Fruit fly (Drosophila melanogaster): ENCODE measurements around the gene CG7173.

CG7173 gene

DNA sequence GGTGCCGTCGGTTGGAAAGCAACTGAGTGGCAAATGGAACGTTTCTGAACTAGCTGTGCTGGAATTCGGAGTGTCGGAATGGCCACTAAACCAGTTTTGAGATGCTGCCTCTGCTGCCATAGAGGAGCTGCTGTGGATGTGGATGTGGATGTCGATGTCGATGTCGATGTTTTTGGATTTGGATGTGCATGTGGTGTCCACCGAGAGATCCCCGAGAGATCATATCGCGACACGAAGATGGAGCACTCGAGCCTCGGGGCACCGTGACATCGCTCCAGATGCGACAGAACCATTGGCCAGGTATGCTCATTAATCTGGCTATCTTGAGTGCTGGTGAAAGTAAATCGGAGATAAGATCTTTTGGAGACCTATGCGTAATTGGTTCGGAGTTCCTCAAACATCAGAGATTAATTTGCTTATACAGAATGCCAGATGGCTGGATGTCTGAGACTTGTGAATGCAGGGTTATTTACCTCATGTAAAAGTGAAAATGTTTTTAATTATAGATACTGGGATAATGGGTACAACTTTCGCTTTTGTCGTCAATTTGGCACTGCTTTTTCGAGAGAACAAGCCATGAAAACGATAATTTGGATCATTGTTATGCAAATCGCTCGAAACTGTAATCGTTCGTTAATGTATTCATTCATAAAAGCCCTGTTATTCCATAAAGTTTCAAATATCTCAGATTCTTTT, at the start of gene CG7173:
Gene CG7173 (minus strand): TSS at position 51 of the 696 bp plus-strand sequence.
- TF ChIP-seq CG5204 (GFP tag; optimal IDR thresholded peaks at IDR 0.05): no peak

DNA sequence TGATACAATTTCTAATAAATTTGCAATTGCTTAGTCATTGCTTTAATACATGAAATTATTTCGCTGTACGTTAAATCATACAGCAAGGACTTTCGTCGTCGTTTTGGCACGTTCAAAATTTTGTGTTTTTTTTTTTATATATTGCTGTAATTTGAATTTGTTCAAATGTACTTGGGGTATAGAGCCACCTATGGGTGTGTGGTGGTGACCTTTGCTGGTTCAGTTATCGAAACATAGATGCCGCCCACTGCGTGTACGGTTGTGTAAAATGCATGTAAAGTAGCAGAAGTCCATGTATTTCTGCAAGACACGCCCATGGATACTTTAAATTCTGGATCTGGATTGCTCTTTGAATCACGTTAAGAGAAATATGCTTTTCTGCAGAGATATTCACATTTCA, 46.2 kb upstream of the CG7173 start:
- peak; percentile 35 for TF ChIP-seq kay (GFP tag; ENCODE audit: borderline replicate concordance)
- TF ChIP-seq CG14711 (tag; optimal IDR thresholded peaks at IDR 0.05): no peak
- TF ChIP-seq Hr96 (GFP tag; optimal IDR thresholded peaks at IDR 0.05): peak; percentile 41
- no peak for TF ChIP-seq CG7101 (tag; optimal IDR thresholded peaks at IDR 0.05)
- no peak for TF ChIP-seq CG11617 (GFP tag; optimal IDR thresholded peaks at IDR 0.05)
- no peak for TF ChIP-seq cnc (optimal IDR thresholded peaks at IDR 0.05)
- no peak for TF ChIP-seq pad (GFP tag; optimal IDR thresholded peaks at IDR 0.05)
- peak; percentile 31 for TF ChIP-seq CG1620 (GFP tag; optimal IDR thresholded peaks at IDR 0.05)
- no peak for TF ChIP-seq CG12768 (GFP tag; optimal IDR thresholded peaks at IDR 0.05)

DNA sequence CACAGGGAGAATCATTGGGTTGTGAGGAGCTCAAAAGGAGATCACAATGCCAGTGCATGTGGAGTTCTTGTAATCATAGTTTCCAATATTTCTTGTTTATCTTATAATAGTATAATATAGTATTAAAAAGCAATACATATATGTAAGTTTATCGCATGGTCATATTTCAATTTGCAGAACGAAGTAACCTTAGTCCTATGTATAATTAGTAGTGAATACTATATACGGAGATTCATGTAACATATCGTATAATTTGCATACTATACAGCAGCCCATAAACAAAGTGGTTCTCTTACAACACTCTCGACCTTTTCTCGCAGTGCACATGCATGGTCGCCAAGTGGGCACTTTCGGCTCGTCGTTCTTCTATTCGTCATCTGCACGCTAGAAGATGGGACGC, 44.2 kb upstream of the CG7173 start:
- TF ChIP-seq Hr96 (GFP tag; optimal IDR thresholded peaks at IDR 0.05) (no peak), CG7045 (GFP tag; optimal IDR thresholded peaks at IDR 0.05) (no peak), cic (GFP tag; optimal IDR thresholded peaks at IDR 0.05) (no peak), CG14711 (tag; optimal IDR thresholded peaks at IDR 0.05) (no peak), cnc (optimal IDR thresholded peaks at IDR 0.05) (no peak), CG11617 (GFP tag; optimal IDR thresholded peaks at IDR 0.05) (no peak), Crg-1 (GFP tag; optimal IDR thresholded peaks at IDR 0.05) (no peak), toe (GFP tag; optimal IDR thresholded peaks at IDR 0.05) (no peak), Clk (GFP tag; optimal IDR thresholded peaks at IDR 0.05) (no peak), ovo (GFP tag; optimal IDR thresholded peaks at IDR 0.05) (no peak), pad (GFP tag; optimal IDR thresholded peaks at IDR 0.05) (no peak)

DNA sequence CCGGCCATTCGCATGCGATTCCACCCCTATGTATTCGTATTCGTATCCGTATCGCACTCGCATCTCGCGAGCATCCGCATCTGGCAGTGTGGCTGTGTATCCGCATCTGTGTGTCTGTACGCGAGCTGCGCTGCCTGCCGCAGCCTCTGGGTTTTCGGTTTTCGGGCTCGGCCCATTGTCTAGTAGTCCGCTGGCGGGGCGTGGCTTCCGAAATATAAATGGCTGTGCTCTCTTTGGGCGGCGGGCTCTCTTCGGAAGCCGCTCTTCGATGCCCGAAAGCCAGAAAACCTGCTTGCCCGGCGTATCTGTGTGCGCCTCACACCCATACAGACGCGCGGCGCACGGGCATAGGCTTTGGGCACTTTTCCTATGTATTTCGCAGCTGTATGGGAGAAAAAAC, 40.3 kb upstream of the CG7173 start:
- TF ChIP-seq CG14711 (tag; optimal IDR thresholded peaks at IDR 0.05) (no peak), CG11617 (GFP tag; optimal IDR thresholded peaks at IDR 0.05) (no peak), cic (GFP tag; optimal IDR thresholded peaks at IDR 0.05) (no peak)

DNA sequence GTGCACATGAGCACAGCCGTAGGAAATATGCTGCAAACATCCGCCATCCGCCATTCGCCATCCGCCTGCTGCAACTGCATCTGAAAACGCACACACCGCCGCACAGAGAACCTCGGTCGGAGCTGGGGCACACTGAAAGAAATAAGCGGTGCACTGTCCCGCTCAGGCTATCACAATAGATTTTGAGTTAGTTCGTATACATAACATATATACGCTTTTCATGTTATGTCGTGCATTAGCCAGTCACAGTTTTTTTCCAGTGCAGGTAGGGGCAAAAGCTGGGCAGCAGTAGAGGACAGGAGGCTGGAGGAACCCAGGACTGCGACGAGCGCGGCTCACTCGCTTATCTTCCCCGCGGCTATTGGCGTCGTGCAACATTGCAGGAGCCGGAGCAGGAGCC, 36.4 kb upstream of the CG7173 start:
- TF ChIP-seq CG5204 (GFP tag; optimal IDR thresholded peaks at IDR 0.05) (no peak), CG14711 (tag; optimal IDR thresholded peaks at IDR 0.05) (no peak), CG12768 (GFP tag; optimal IDR thresholded peaks at IDR 0.05) (no peak), toe (GFP tag; optimal IDR thresholded peaks at IDR 0.05) (no peak), cnc (optimal IDR thresholded peaks at IDR 0.05) (no peak), ovo (GFP tag; optimal IDR thresholded peaks at IDR 0.05) (no peak), bab1 (GFP tag; optimal IDR thresholded peaks at IDR 0.05) (no peak), Crg-1 (GFP tag; optimal IDR thresholded peaks at IDR 0.05) (no peak), CG11617 (GFP tag; optimal IDR thresholded peaks at IDR 0.05) (no peak), cic (GFP tag; optimal IDR thresholded peaks at IDR 0.05) (no peak), Hr96 (GFP tag; optimal IDR thresholded peaks at IDR 0.05) (no peak)

DNA sequence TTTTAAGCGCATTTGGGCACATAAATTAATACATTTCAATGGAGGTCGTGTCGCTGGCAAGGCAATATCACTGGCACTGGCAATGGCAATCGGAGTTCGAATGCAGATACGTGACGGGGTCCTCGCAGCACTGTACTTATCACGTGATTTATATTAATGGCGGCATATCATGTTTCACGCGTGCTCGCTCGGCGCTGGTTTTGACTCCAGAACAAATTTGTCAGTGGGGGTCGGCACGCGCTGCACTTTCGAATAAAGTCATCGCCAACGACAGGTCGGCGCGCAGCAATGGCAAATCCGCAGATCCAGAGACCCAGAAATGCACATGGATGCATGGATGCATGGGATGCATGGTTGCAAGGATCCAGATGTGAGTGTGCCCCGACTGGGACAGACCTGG, 33.2 kb upstream of the CG7173 start:
- no peak for TF ChIP-seq CG11617 (GFP tag; optimal IDR thresholded peaks at IDR 0.05)
- TF ChIP-seq bab1 (GFP tag; optimal IDR thresholded peaks at IDR 0.05): peak; percentile 7

DNA sequence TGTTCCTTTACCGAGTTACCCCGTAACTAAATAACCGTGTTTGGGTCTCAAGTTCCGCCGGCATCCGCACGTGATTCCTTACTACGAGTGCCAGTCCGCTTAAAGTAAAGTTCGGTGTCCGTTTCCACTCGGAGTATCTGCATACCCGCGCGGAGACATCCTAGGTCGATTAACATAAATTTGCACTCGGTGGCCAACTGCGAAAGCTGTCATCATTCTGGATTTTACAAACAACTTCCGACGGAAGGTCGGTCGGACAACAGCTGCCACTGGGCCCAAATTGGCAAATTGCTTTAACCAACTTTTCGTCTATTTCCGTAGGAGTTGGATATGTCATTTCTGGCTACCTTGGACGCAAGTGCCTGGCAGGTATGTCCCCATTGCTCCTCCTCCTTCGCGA, 28.5 kb upstream of the CG7173 start, which contains the start of gene TfAP-2:
Gene TfAP-2 (plus strand): TSS at position 301 of the 400 bp plus-strand sequence.
- TF ChIP-seq CG14711 (tag; optimal IDR thresholded peaks at IDR 0.05) (no peak), bab1 (GFP tag; optimal IDR thresholded peaks at IDR 0.05) (no peak), Crg-1 (GFP tag; optimal IDR thresholded peaks at IDR 0.05) (no peak), CG33017 (tag; optimal IDR thresholded peaks at IDR 0.05) (no peak), toe (GFP tag; optimal IDR thresholded peaks at IDR 0.05) (no peak), pad (GFP tag; optimal IDR thresholded peaks at IDR 0.05) (no peak), Clk (GFP tag; optimal IDR thresholded peaks at IDR 0.05) (no peak), CG1620 (GFP tag; optimal IDR thresholded peaks at IDR 0.05) (no peak), Mnt (GFP tag; optimal IDR thresholded peaks at IDR 0.05) (no peak)

DNA sequence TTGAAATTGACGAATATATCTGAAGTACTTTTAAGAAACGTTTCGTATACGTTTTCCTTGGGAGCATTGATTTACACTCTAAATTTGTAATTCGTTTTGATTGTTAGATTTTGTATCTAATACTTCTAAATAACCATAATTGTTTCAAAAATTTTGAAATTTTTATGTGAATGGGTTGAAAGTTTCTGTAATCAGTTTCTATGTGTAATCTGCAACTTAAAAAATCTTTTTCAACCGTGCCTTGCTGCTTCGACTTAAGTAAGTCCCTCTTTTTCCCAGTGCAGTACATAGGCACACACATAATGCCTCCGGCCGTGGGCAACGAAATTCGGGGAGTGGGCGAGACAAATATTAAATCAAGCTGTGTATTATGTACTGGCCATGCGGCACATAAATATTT, 27.4 kb upstream of the CG7173 start:
- TF ChIP-seq Clk (GFP tag; optimal IDR thresholded peaks at IDR 0.05) (no peak), toe (GFP tag; optimal IDR thresholded peaks at IDR 0.05) (no peak), CG11617 (GFP tag; optimal IDR thresholded peaks at IDR 0.05) (no peak), tj (GFP tag; optimal IDR thresholded peaks at IDR 0.05) (no peak), ovo (GFP tag; optimal IDR thresholded peaks at IDR 0.05) (no peak), CG7045 (GFP tag; optimal IDR thresholded peaks at IDR 0.05) (no peak), CG12768 (GFP tag; optimal IDR thresholded peaks at IDR 0.05) (no peak), pad (GFP tag; optimal IDR thresholded peaks at IDR 0.05) (no peak), CG33017 (tag; optimal IDR thresholded peaks at IDR 0.05) (no peak), cnc (optimal IDR thresholded peaks at IDR 0.05) (no peak), Mnt (GFP tag; optimal IDR thresholded peaks at IDR 0.05) (no peak), Crg-1 (GFP tag; optimal IDR thresholded peaks at IDR 0.05) (no peak), CG14711 (tag; optimal IDR thresholded peaks at IDR 0.05) (no peak), cic (GFP tag; optimal IDR thresholded peaks at IDR 0.05) (no peak)

All from whole organism, adult.